Worm (Caenorhabditis elegans) whole organism, L4/young adult: ENCODE data around the gene tre-4.

Experiments used
- W03F9.2 ChIP-seq: fragments of 150-350 bp; optimal IDR thresholded peaks from 2 replicates; lab custom pipeline; 2014; ENCODE audit warnings: missing biosample characterization, missing genetic modification characterization
- him-1 ChIP-seq: sonication (generic microtip); optimal IDR thresholded peaks from 2 replicates; lab custom pipeline; 2016; ENCODE audit warnings: missing genotype, missing genetic modification reagents, missing genetic modification characterization, missing compliant biosample characterization

ce11 chrX:13435116-13435515, 36.8 kb upstream of the tre-4 start:
- TF ChIP-seq W03F9.2 (tag; lab: Kevin White, UChicago): no peak
- no peak for TF ChIP-seq him-1 (tag; lab: Kevin White, UChicago)
